Worm (Caenorhabditis elegans) whole organism, late embryonic: ENCODE data around the gene H24K24.2.

Source experiments
- K02D7.2 ChIP-seq: sonication (generic microtip); optimal IDR thresholded peaks from 2 replicates; lab custom pipeline; 2017; ENCODE audit warnings: mild to moderate bottlenecking, missing genetic modification characterization, missing compliant biosample characterization
- ahr-1 ChIP-seq: sonication (generic microtip); optimal IDR thresholded peaks from 2 replicates; lab custom pipeline; 2016; ENCODE audit warnings: missing genetic modification characterization, missing compliant biosample characterization
- ceh-14 ChIP-seq: sonication (generic microtip); optimal IDR thresholded peaks from 2 replicates; lab custom pipeline; 2016; ENCODE audit warnings: missing genotype, missing genetic modification characterization, missing compliant biosample characterization
- ceh-19 ChIP-seq: fragments of 200-800 bp; sonication (Bioruptor generic); optimal IDR thresholded peaks from 2 replicates; lab custom pipeline; 2018; ENCODE audit warnings: mild to moderate bottlenecking, missing genetic modification characterization, missing compliant biosample characterization
- ceh-24 ChIP-seq: sonication (generic microtip); optimal IDR thresholded peaks from 2 replicates; lab custom pipeline; 2016; ENCODE audit warnings: mild to moderate bottlenecking, missing genetic modification characterization, missing compliant biosample characterization
- ceh-31 ChIP-seq: sonication (generic microtip); optimal IDR thresholded peaks from 2 replicates; lab custom pipeline; 2016; ENCODE audit warnings: missing genetic modification characterization, missing compliant biosample characterization
- ceh-34 ChIP-seq: sonication (generic microtip); optimal IDR thresholded peaks from 2 replicates; lab custom pipeline; 2016; ENCODE audit warnings: mild to moderate bottlenecking, missing genetic modification characterization, missing compliant biosample characterization
- ceh-48 ChIP-seq: sonication (generic microtip); optimal IDR thresholded peaks from 2 replicates; lab custom pipeline; 2016; ENCODE audit warnings: missing genetic modification characterization, inconsistent platforms, missing compliant biosample characterization
- che-1 ChIP-seq: sonication (generic microtip); optimal IDR thresholded peaks from 2 replicates; lab custom pipeline; 2016; ENCODE audit warnings: mild to moderate bottlenecking, missing genetic modification characterization, missing compliant biosample characterization
- elt-2 ChIP-seq: sonication (generic microtip); optimal IDR thresholded peaks from 2 replicates; lab custom pipeline; 2016; ENCODE audit warnings: missing genetic modification reagents, missing genetic modification characterization, missing compliant biosample characterization
- eyg-1 ChIP-seq: sonication (generic microtip); optimal IDR thresholded peaks from 2 replicates; lab custom pipeline; 2016; ENCODE audit warnings: missing genotype, missing genetic modification characterization, missing compliant biosample characterization
- fkh-6 ChIP-seq: sonication (generic microtip); optimal IDR thresholded peaks from 2 replicates; lab custom pipeline; 2016; ENCODE audit warnings: missing genetic modification characterization, missing compliant biosample characterization
- gmeb-2 ChIP-seq: sonication (generic microtip); optimal IDR thresholded peaks from 2 replicates; lab custom pipeline; 2016; ENCODE audit warnings: missing genetic modification characterization, inconsistent platforms, missing compliant biosample characterization
- hlh-13 ChIP-seq: fragments of 200-800 bp; sonication (Bioruptor generic); optimal IDR thresholded peaks from 2 replicates; lab custom pipeline; 2018; ENCODE audit warnings: mild to moderate bottlenecking, missing genetic modification characterization, missing compliant biosample characterization
- hlh-30 ChIP-seq: sonication (generic microtip); optimal IDR thresholded peaks from 2 replicates; lab custom pipeline; 2017; ENCODE audit warnings: antibody characterized with exemption, missing genetic modification characterization, missing compliant biosample characterization; ENCODE audit not compliant: insufficient read depth
- lim-6 ChIP-seq: sonication (generic microtip); optimal IDR thresholded peaks from 2 replicates; lab custom pipeline; 2016; ENCODE audit warnings: missing genetic modification characterization, missing compliant biosample characterization
- lin-11 ChIP-seq: fragments of 200-800 bp; sonication (Bioruptor generic); optimal IDR thresholded peaks from 2 replicates; lab custom pipeline; 2018; ENCODE audit warnings: mild to moderate bottlenecking, missing genetic modification characterization, missing compliant biosample characterization
- nfya-1 ChIP-seq: sonication (generic microtip); optimal IDR thresholded peaks from 2 replicates; lab custom pipeline; 2017; ENCODE audit warnings: missing genetic modification characterization, mild to moderate bottlenecking, missing compliant biosample characterization, antibody characterized with exemption, moderate library complexity
- nhr-11 ChIP-seq: fragments of 150-350 bp; optimal IDR thresholded peaks from 2 replicates; lab custom pipeline; 2014; ENCODE audit warnings: missing biosample characterization, missing genetic modification characterization
- nhr-232 ChIP-seq: sonication (generic microtip); optimal IDR thresholded peaks from 2 replicates; lab custom pipeline; 2016; ENCODE audit warnings: missing genetic modification characterization, missing compliant biosample characterization
- odd-2 ChIP-seq: sonication (generic microtip); optimal IDR thresholded peaks from 2 replicates; lab custom pipeline; 2017; ENCODE audit warnings: antibody characterized with exemption, mild to moderate bottlenecking, missing genetic modification characterization, missing compliant biosample characterization
- pag-3 ChIP-seq: sonication (generic microtip); optimal IDR thresholded peaks from 2 replicates; lab custom pipeline; 2016; ENCODE audit warnings: missing compliant biosample characterization, missing genetic modification characterization, borderline replicate concordance
- pat-9 ChIP-seq: fragments of 200-800 bp; sonication (Bioruptor generic); optimal IDR thresholded peaks from 2 replicates; lab custom pipeline; 2018; ENCODE audit warnings: mild to moderate bottlenecking, missing genetic modification characterization, moderate library complexity, missing compliant biosample characterization
- pax-1 ChIP-seq: fragments of 150-350 bp; optimal IDR thresholded peaks from 2 replicates; lab custom pipeline; 2014; ENCODE audit warnings: missing biosample characterization, missing genetic modification characterization
- pqm-1 ChIP-seq: sonication (generic microtip); optimal IDR thresholded peaks from 2 replicates; lab custom pipeline; 2016; ENCODE audit warnings: missing genetic modification characterization, missing compliant biosample characterization
- sdc-2 ChIP-seq: sonication (generic microtip); optimal IDR thresholded peaks from 2 replicates; lab custom pipeline; 2016; ENCODE audit warnings: missing genotype, missing genetic modification characterization, missing compliant biosample characterization
- sox-2 ChIP-seq: fragments of 200-800 bp; sonication (Bioruptor generic); IDR thresholded peaks from 2 replicates; pipeline ENCODE4 v1.3.6; 2022; ENCODE audit warnings: missing genetic modification reagents, missing genetic modification characterization, missing compliant biosample characterization
- tbx-2 ChIP-seq: sonication (generic microtip); optimal IDR thresholded peaks from 2 replicates; lab custom pipeline; 2016; ENCODE audit warnings: missing genetic modification characterization, missing compliant biosample characterization
- tbx-7 ChIP-seq: sonication (generic microtip); optimal IDR thresholded peaks from 2 replicates; lab custom pipeline; 2016; ENCODE audit warnings: missing genotype, missing genetic modification characterization, missing compliant biosample characterization
- ttx-3 ChIP-seq: sonication (generic microtip); optimal IDR thresholded peaks from 2 replicates; lab custom pipeline; 2016; ENCODE audit warnings: missing genetic modification reagents, missing genetic modification characterization, missing compliant biosample characterization
- zip-5 ChIP-seq: sonication (generic microtip); optimal IDR thresholded peaks from 2 replicates; lab custom pipeline; 2016; ENCODE audit warnings: missing genetic modification characterization, missing compliant biosample characterization

The H24K24.2 gene

DNA sequence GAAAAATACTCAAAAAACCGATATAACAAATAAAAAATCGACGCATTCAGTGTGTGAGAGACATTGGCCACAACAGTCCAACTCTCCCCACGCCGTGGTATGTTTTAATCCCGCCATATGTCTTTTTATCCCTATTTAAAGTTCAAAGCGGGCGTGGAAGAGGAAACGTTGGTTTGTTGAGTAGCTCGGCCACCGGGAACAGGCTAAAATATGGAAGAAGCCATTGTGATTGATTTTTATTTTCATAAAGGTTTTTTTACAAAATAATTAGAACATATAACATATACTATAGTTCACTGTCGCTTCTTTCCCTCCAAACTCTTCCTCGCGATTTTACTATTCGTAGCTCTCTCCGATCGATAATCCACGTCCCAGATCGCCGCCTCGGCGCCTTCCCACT, 18.5 kb upstream of the H24K24.2 start, which contains the start of gene nas-32:
Gene nas-32, minus strand, starts transcription at position 101 of the 400 bp plus-strand sequence.
- no peak for TF ChIP-seq nhr-11 (tag; lab: Kevin White, UChicago)
- no peak for TF ChIP-seq pag-3 (tag; lab: Kevin White, UChicago)
- TF ChIP-seq zip-5 (tag; lab: Kevin White, UChicago), result no peak
- no peak for TF ChIP-seq hlh-13 (GFP tag; lab: Kevin White, UChicago)
- no peak for TF ChIP-seq lim-6 (tag; lab: Kevin White, UChicago)
- TF ChIP-seq fkh-6, result no peak
- no peak for TF ChIP-seq odd-2 (tag; lab: Kevin White, UChicago)
- no peak for TF ChIP-seq hlh-30
- TF ChIP-seq gmeb-2 (tag; lab: Kevin White, UChicago), result no peak
- no peak for TF ChIP-seq ceh-34 (tag; lab: Kevin White, UChicago)
- TF ChIP-seq tbx-7 (tag; lab: Kevin White, UChicago), result no peak

DNA sequence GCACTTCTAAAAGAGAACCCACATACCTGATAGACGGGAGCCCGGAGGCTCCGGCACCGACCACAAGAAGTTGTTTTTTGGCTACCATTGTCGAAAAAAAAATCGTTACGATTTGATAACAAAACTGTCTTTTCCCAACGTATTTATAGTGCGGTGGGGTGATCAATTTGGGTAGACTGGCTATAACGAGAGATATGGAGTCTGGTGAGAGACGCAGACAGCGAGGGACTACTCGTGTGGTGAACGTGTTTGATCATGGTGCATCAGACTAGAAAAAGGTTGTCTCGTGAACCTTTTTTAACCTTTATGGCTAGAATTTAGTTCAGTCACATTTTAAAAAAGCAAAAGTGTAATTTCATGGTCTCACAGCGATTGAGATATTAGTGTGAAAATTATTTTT, 14.1 kb upstream of the H24K24.2 start, which contains the start of gene fmo-5:
Gene fmo-5, minus strand, starts transcription at position 206 of the 400 bp plus-strand sequence.
- TF ChIP-seq ceh-48 (tag; lab: Kevin White, UChicago) (no peak), hlh-30 (peak; percentile 36)

DNA sequence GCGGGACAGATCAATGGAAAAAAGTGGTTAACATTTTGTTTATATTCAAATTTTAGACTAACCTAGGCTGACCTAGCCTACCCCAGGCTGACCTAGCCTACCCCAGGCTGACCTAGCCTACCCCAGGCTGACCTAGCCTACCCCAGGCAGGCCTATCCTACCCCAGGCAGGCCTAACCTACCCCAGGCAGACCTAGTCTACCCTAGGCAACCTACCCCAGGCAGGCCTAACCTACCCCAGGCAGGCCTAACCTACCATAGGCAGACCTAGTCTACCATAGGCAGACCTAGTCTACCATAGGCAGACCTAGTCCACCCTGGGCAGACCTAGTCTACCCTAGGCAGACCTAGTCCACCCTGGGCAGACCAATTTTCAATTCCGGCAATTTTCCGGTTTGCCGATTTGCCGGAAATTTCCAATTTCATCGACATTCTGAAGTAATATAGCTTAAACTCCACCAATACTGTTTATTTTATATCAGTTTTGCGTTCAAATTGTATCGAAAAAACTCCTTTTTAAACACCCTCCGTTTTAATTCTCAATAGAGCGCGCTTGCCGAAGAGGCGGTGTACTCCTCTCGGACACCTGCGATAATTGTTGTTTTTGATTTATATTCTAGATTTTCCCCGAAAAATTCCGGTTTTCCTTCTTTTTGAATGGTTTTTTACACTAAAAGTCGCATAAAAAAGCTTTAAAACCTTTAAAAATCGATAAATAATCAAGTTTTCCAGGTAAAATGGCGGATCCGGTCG, 13.2 kb upstream of the H24K24.2 start, which contains the start of gene trm-2A:
Gene trm-2A, plus strand, starts transcription at position 732 of the 752 bp plus-strand sequence.
- TF ChIP-seq nfya-1 (tag; lab: Kevin White, UChicago) (peak; percentile 24), ceh-31 (tag; lab: Kevin White, UChicago) (peak; percentile 15), tbx-2 (peak; percentile 26), ceh-19 (GFP tag; lab: Kevin White, UChicago) (no peak), elt-2 (tag; lab: Kevin White, UChicago) (no peak)
- TF ChIP-seq, all 69 proteins: peak for 3

DNA sequence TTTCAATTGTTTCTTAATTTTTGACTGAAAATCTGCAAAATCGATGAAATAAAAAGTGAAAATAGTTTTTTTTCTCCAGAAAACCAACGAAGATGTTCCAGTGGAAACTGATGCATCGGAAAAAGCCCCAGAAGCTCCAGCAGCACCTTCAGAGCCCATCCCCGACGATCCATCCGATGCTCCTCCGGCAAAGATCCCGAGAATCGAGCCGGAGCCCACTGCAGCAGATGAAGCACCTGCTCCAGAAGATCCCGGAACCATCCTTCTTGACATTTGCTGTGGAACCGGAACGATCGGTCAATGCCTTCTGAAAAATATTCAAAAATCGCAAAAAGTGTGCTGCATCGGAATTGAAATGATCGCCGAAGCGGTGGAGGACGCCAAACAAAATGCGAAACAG, 8.9 kb upstream of the H24K24.2 start:
- no peak for TF ChIP-seq ceh-24 (tag; lab: Kevin White, UChicago)
- no peak for TF ChIP-seq K02D7.2 (tag; lab: Kevin White, UChicago)
- TF ChIP-seq ttx-3 (tag; lab: Kevin White, UChicago), result no peak
- no peak for TF ChIP-seq ahr-1
- no peak for TF ChIP-seq pat-9 (tag; lab: Kevin White, UChicago)

DNA sequence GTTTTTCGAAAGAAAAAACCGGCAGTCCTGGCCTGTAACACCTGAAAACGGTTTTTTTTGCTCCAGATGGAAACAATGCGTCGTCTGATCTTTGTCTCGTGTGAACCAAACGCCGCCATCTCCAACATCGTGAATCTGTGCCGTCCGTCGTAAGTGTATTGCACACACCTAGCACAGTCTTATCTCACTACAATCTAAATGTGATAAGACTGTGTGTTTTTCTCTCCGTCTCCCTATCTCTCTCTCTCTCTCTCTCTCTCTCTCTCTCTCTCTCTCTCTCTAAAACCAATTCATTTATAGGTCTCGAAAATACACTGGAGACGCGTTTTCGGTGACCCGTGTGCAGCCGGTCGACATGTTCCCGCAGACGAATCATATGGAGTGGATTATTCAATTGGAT, 7.0 kb upstream of the H24K24.2 start:
- TF ChIP-seq lin-11 (tag; lab: Kevin White, UChicago) (no peak), elt-2 (tag; lab: Kevin White, UChicago) (peak; percentile 94), pag-3 (tag; lab: Kevin White, UChicago) (no peak)
- TF ChIP-seq, all 69 proteins: peak for 1

DNA sequence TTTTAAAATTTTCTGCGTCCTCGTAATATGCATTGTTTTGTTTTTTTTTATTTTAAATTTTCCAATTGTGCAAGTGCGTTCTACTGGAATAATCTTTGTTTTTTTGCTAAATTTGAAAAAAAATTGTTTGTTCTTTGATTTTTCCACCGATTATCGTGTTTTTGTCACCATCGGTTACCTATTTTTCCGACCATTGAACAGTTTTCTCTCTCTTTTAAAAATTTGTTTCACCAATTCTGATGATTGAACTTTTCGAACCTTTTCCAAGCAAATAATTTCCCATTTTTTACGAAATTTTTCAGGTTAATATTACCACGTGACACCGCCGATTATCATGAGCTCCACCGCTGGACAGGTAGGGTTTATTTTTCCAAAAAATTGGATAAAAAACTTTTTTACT, 6.1 kb upstream of the H24K24.2 start, which contains the start of gene adh-5:
Gene adh-5, plus strand, starts transcription at position 301 of the 400 bp plus-strand sequence.
- TF ChIP-seq ceh-19 (GFP tag; lab: Kevin White, UChicago) (no peak), nhr-11 (tag; lab: Kevin White, UChicago) (no peak), pat-9 (tag; lab: Kevin White, UChicago) (no peak), eyg-1 (tag; lab: Kevin White, UChicago) (no peak), ceh-14 (tag; lab: Kevin White, UChicago) (no peak), pqm-1 (tag; lab: Kevin White, UChicago) (no peak), gmeb-2 (tag; lab: Kevin White, UChicago) (no peak), pax-1 (no peak), pag-3 (tag; lab: Kevin White, UChicago) (no peak), odd-2 (tag; lab: Kevin White, UChicago) (no peak), che-1 (tag; lab: Kevin White, UChicago) (no peak), fkh-6 (no peak), tbx-7 (tag; lab: Kevin White, UChicago) (no peak), zip-5 (tag; lab: Kevin White, UChicago) (no peak), nhr-232 (tag; lab: Kevin White, UChicago) (no peak), sox-2 (GFP tag; lab: Robert Waterston, UW) (no peak), sdc-2 (no peak)
